Worm (Caenorhabditis elegans) whole organism, L3 larva: ENCODE data around the gene W02B3.3.

Experiments
- R02D3.7 ChIP-seq: fragments of 150-350 bp; optimal IDR thresholded peaks from 2 replicates; lab custom pipeline; 2014; ENCODE audit warnings: missing biosample characterization, missing genetic modification characterization
- aly-2 ChIP-seq: fragments of 150-350 bp; optimal IDR thresholded peaks from 2 replicates; lab custom pipeline; 2014; ENCODE audit warnings: missing biosample characterization, missing genetic modification characterization
- ceh-16 ChIP-seq: sonication (generic microtip); optimal IDR thresholded peaks from 2 replicates; lab custom pipeline; 2017; ENCODE audit warnings: missing biosample characterization, missing genetic modification characterization
- ceh-28 ChIP-seq: fragments of 150-350 bp; optimal IDR thresholded peaks from 2 replicates; lab custom pipeline; 2014; ENCODE audit warnings: missing biosample characterization, missing genetic modification reagents, missing genetic modification characterization
- ceh-82 ChIP-seq: fragments of 150-350 bp; optimal IDR thresholded peaks from 2 replicates; lab custom pipeline; 2014; ENCODE audit warnings: missing biosample characterization, missing genetic modification characterization
- daf-12 ChIP-seq: fragments of 150-350 bp; optimal IDR thresholded peaks from 2 replicates; lab custom pipeline; 2014; ENCODE audit warnings: missing biosample characterization, missing genetic modification reagents, missing genetic modification characterization
- egl-5 ChIP-seq: fragments of 150-350 bp; optimal IDR thresholded peaks from 2 replicates; lab custom pipeline; 2017; ENCODE audit warnings: missing biosample characterization, missing genetic modification reagents, missing genetic modification characterization, inconsistent platforms
- elt-1 ChIP-seq: fragments of 150-350 bp; optimal IDR thresholded peaks from 2 replicates; lab custom pipeline; 2014; ENCODE audit warnings: missing biosample characterization, missing genetic modification characterization
- elt-2 ChIP-seq: sonication (generic microtip); optimal IDR thresholded peaks from 2 replicates; lab custom pipeline; 2016; ENCODE audit warnings: missing genetic modification reagents, mild to moderate bottlenecking, missing genetic modification characterization, missing compliant biosample characterization
- elt-3 ChIP-seq, 3 experiments: fragments of 150-350 bp in 1 of 3; sonication (generic microtip) in 2 of 3; optimal IDR thresholded peaks; 2 replicates in 2 of 3; 4 replicates in 1 of 3; lab custom pipeline; 2014 to 2017; ENCODE audit warnings: missing biosample characterization in 3 of 3, missing genetic modification characterization in 3 of 3
- eor-1 ChIP-seq, 2 experiments: fragments of 150-350 bp; optimal IDR thresholded peaks; 2 replicates each; lab custom pipeline; 2014 to 2018; ENCODE audit warnings: missing biosample characterization in 2 of 2, missing genetic modification characterization in 2 of 2
- fkh-10 ChIP-seq: sonication (generic microtip); optimal IDR thresholded peaks from 2 replicates; lab custom pipeline; 2017; ENCODE audit warnings: missing biosample characterization, missing genetic modification reagents, missing genetic modification characterization
- fkh-2 ChIP-seq: fragments of 150-350 bp; optimal IDR thresholded peaks from 2 replicates; lab custom pipeline; 2014; ENCODE audit warnings: missing biosample characterization, missing genetic modification reagents, missing genetic modification characterization
- fos-1 ChIP-seq: fragments of 150-350 bp; optimal IDR thresholded peaks from 2 replicates; lab custom pipeline; 2014; ENCODE audit warnings: missing biosample characterization, missing genetic modification characterization
- hmg-11 ChIP-seq: sonication (generic microtip); optimal IDR thresholded peaks from 2 replicates; lab custom pipeline; 2016; ENCODE audit warnings: missing genetic modification characterization, missing compliant biosample characterization
- jun-1 ChIP-seq: fragments of 150-350 bp; optimal IDR thresholded peaks from 2 replicates; lab custom pipeline; 2014; ENCODE audit warnings: missing biosample characterization, missing genetic modification reagents, missing genetic modification characterization
- lin-15B ChIP-seq: fragments of 150-350 bp; optimal IDR thresholded peaks from 2 replicates; lab custom pipeline; 2014; ENCODE audit warnings: missing biosample characterization, missing genetic modification characterization
- lin-39 ChIP-seq: fragments of 150-350 bp; optimal IDR thresholded peaks from 2 replicates; lab custom pipeline; 2018; ENCODE audit warnings: missing biosample characterization, missing genetic modification reagents, missing genetic modification characterization
- lsy-12 ChIP-seq: sonication (generic microtip); optimal IDR thresholded peaks from 2 replicates; lab custom pipeline; 2016; ENCODE audit warnings: mild to moderate bottlenecking, missing genetic modification characterization, missing compliant biosample characterization
- mdl-1 ChIP-seq: fragments of 150-350 bp; optimal IDR thresholded peaks from 2 replicates; lab custom pipeline; 2014; ENCODE audit warnings: missing biosample characterization, missing genetic modification characterization
- mml-1 ChIP-seq: fragments of 150-350 bp; sonication (generic microtip); optimal IDR thresholded peaks from 3 replicates; lab custom pipeline; 2014; ENCODE audit warnings: missing biosample characterization, missing genetic modification characterization
- nfya-1 ChIP-seq: sonication (generic microtip); optimal IDR thresholded peaks from 2 replicates; lab custom pipeline; 2017; ENCODE audit warnings: missing genetic modification characterization, mild to moderate bottlenecking, missing compliant biosample characterization, antibody characterized with exemption, moderate library complexity; ENCODE audit not compliant: insufficient read depth
- nhr-11 ChIP-seq: fragments of 150-350 bp; optimal IDR thresholded peaks from 2 replicates; lab custom pipeline; 2014; ENCODE audit warnings: missing biosample characterization, missing genetic modification characterization
- nhr-12 ChIP-seq: fragments of 150-350 bp; optimal IDR thresholded peaks from 2 replicates; lab custom pipeline; 2014; ENCODE audit warnings: missing biosample characterization, missing genetic modification characterization
- nhr-23 ChIP-seq: fragments of 150-350 bp; optimal IDR thresholded peaks from 2 replicates; lab custom pipeline; 2014; ENCODE audit warnings: missing biosample characterization, missing genetic modification reagents, missing genetic modification characterization
- nhr-237 ChIP-seq: fragments of 150-350 bp; optimal IDR thresholded peaks from 2 replicates; lab custom pipeline; 2014; ENCODE audit warnings: missing biosample characterization, missing genetic modification characterization
- nhr-25 ChIP-seq: sonication (generic microtip); optimal IDR thresholded peaks from 2 replicates; lab custom pipeline; 2017; ENCODE audit warnings: missing biosample characterization, missing genetic modification characterization
- nhr-43 ChIP-seq: sonication (generic microtip); optimal IDR thresholded peaks from 2 replicates; lab custom pipeline; 2016; ENCODE audit warnings: mild to moderate bottlenecking, missing genetic modification characterization, missing compliant biosample characterization; ENCODE audit not compliant: poor library complexity, severe bottlenecking
- nhr-77 ChIP-seq: fragments of 150-350 bp; optimal IDR thresholded peaks from 2 replicates; lab custom pipeline; 2014; ENCODE audit warnings: missing biosample characterization, missing genetic modification characterization
- pha-4 ChIP-seq: fragments of 150-350 bp; optimal IDR thresholded peaks from 2 replicates; lab custom pipeline; 2014; ENCODE audit warnings: missing biosample characterization, missing genetic modification reagents, missing genetic modification characterization
- pqm-1 ChIP-seq: fragments of 150-350 bp; optimal IDR thresholded peaks from 2 replicates; lab custom pipeline; 2017; ENCODE audit warnings: missing biosample characterization, missing genetic modification characterization, inconsistent platforms
- sea-2 ChIP-seq: fragments of 150-350 bp; sonication (generic microtip); optimal IDR thresholded peaks from 4 replicates; lab custom pipeline; 2014; ENCODE audit warnings: missing biosample characterization, missing genetic modification reagents, missing genetic modification characterization
- skn-1 ChIP-seq: fragments of 150-350 bp; optimal IDR thresholded peaks from 2 replicates; lab custom pipeline; 2014; ENCODE audit warnings: missing biosample characterization, missing genetic modification characterization
- snpc-4 ChIP-seq: fragments of 150-350 bp; optimal IDR thresholded peaks from 2 replicates; lab custom pipeline; 2014; ENCODE audit warnings: missing biosample characterization, missing genetic modification characterization
- unc-39 ChIP-seq: sonication (generic microtip); optimal IDR thresholded peaks from 4 replicates; lab custom pipeline; 2017; ENCODE audit warnings: missing biosample characterization, missing genetic modification characterization
- zag-1 ChIP-seq: fragments of 150-350 bp; optimal IDR thresholded peaks from 2 replicates; lab custom pipeline; 2014; ENCODE audit warnings: missing biosample characterization, missing genetic modification characterization
- ztf-4 ChIP-seq: fragments of 150-350 bp; optimal IDR thresholded peaks from 2 replicates; lab custom pipeline; 2014; ENCODE audit warnings: missing biosample characterization, missing genetic modification characterization

The W02B3.3 gene

ce11 chrIII:640198-640803 lies 27.9 kb downstream of the W02B3.3 start, which contains the start of the genes tag-266 and tag-267:
Gene tag-266 (minus strand): TSS chrIII:640226.
Gene tag-267 (plus strand): TSS chrIII:640790.
- TF ChIP-seq lin-15B (tag; lab: Kevin White, UChicago) = peak; percentile 83
- TF ChIP-seq ceh-16 = no peak
- TF ChIP-seq nhr-11 (tag; lab: Kevin White, UChicago) = no peak
- TF ChIP-seq ceh-28 (tag; lab: Kevin White, UChicago) = peak; percentile 69
- no peak for TF ChIP-seq ceh-82 (tag; lab: Kevin White, UChicago)
- peak; percentile 59 for TF ChIP-seq nfya-1 (tag; lab: Kevin White, UChicago)
- TF ChIP-seq pha-4 (tag; lab: Kevin White, UChicago) = peak; percentile 89
- no peak for TF ChIP-seq daf-12 (tag; lab: Kevin White, UChicago)
- TF ChIP-seq ztf-4 = no peak
- no peak for TF ChIP-seq elt-1 (tag; lab: Kevin White, UChicago)
- peak; percentile 34 for TF ChIP-seq jun-1 (tag; lab: Kevin White, UChicago)
- TF ChIP-seq pqm-1 (tag; lab: Kevin White, UChicago) = peak; percentile 18
- peak; percentile 21 for TF ChIP-seq lsy-12 (tag; lab: Kevin White, UChicago)
- TF ChIP-seq fkh-2 (tag; lab: Kevin White, UChicago) = no peak
- peak; percentile 77 for TF ChIP-seq fkh-10 (GFP tag; lab: Kevin White, UChicago)
- no peak for TF ChIP-seq mml-1 (tag; lab: Kevin White, UChicago)
- TF ChIP-seq eor-1 (tag; optimal IDR thresholded peaks at IDR 0.05; lab: Kevin White, UChicago) = peak in 1 of 2 experiments; percentile 20
- no peak for TF ChIP-seq snpc-4 (tag; lab: Kevin White, UChicago)
- peak; percentile 42 for TF ChIP-seq elt-2 (tag; lab: Kevin White, UChicago)
- no peak for TF ChIP-seq nhr-77
- TF ChIP-seq zag-1 (tag; lab: Kevin White, UChicago) = no peak
- no peak for TF ChIP-seq aly-2
- no peak for TF ChIP-seq unc-39 (tag; lab: Kevin White, UChicago)
- peak; percentile 18 for TF ChIP-seq R02D3.7
- TF ChIP-seq nhr-23 (tag; lab: Kevin White, UChicago) = peak; percentile 38

DNA sequence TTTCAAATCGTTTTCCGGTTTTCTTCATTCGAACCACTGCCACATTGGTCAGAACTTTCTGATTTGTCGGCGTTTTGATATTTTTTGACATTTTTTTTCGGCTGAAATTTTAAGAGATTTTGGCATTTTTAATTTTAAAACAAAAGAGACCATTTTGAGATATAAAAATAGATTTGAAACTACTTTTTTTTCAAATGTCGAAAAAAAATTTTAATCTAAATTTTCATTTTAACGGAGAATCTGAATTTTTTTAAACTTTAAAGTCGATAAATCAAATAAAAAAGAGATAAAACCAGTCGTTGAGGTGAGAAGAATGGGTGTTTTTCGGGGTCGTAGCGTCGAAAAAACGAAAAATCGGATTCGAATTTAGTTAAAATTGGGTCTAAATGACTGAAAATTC lies 29.9 kb downstream of the W02B3.3 start, which contains the start of gene sbds-1:
sbds-1 (minus strand) TSS at position 101 of the 400 bp plus-strand sequence.
- TF ChIP-seq nhr-25 (tag; lab: Kevin White, UChicago) = no peak
- no peak for TF ChIP-seq fos-1 (tag; lab: Kevin White, UChicago)
- no peak for TF ChIP-seq mdl-1 (tag; lab: Kevin White, UChicago)

DNA sequence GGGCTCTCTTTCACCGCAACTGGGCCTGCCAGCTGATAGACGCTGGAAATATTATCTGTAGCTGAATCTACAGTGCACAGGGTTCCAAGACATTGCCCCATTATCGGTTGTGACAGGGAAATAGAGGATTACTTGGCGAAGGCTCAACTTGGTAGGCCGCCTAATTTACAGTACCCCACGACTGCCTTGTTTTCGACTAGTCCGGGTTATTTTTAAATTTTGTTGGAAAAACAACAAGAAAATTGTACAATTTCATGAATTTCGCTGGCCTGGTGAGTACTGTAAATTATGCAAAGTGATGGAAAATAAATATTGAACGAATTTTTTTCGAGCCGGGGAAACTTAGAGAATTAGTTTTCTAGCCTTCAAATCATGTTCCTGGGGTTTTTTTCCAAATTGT lies 32.2 kb downstream of the W02B3.3 start, which contains the start of gene T19C3.7:
T19C3.7 (minus strand) TSS at position 101 of the 400 bp plus-strand sequence.
- TF ChIP-seq aly-2 = no peak
- TF ChIP-seq nhr-237 (tag; lab: Kevin White, UChicago) = no peak
- no peak for TF ChIP-seq unc-39 (tag; lab: Kevin White, UChicago)
- no peak for TF ChIP-seq fkh-10 (GFP tag; lab: Kevin White, UChicago)
- TF ChIP-seq elt-3 (tag; optimal IDR thresholded peaks at IDR 0.05; lab: Kevin White, UChicago) = no peak
- TF ChIP-seq mdl-1 (tag; lab: Kevin White, UChicago) = no peak
- no peak for TF ChIP-seq sea-2 (GFP tag; lab: Kevin White, UChicago)
- no peak for TF ChIP-seq nhr-25 (tag; lab: Kevin White, UChicago)
- no peak for TF ChIP-seq elt-2 (tag; lab: Kevin White, UChicago)
- no peak for TF ChIP-seq skn-1 (tag; lab: Kevin White, UChicago)
- no peak for TF ChIP-seq ceh-16
- no peak for TF ChIP-seq egl-5 (tag; lab: Kevin White, UChicago)
- no peak for TF ChIP-seq hmg-11 (tag; lab: Kevin White, UChicago)
- TF ChIP-seq nhr-77 = no peak
- TF ChIP-seq nhr-23 (tag; lab: Kevin White, UChicago) = no peak
- no peak for TF ChIP-seq ceh-28 (tag; lab: Kevin White, UChicago)

- peak; percentile 23 for TF ChIP-seq nhr-23 (tag; lab: Kevin White, UChicago)
- peak; percentile 41 for TF ChIP-seq nfya-1 (tag; lab: Kevin White, UChicago)
- no peak for TF ChIP-seq egl-5 (tag; lab: Kevin White, UChicago)
- TF ChIP-seq pqm-1 (tag; lab: Kevin White, UChicago) = no peak
- peak; percentile 8 for TF ChIP-seq lin-39 (tag; lab: Kevin White, UChicago)
- no peak for TF ChIP-seq nhr-12 (tag; lab: Kevin White, UChicago)
- peak; percentile 46 for TF ChIP-seq pha-4 (tag; lab: Kevin White, UChicago)
- peak; percentile 11 for TF ChIP-seq snpc-4 (tag; lab: Kevin White, UChicago)
- TF ChIP-seq nhr-43 (tag; lab: Kevin White, UChicago) = no peak
- TF ChIP-seq lin-15B (tag; lab: Kevin White, UChicago) = peak; percentile 22
- no peak for TF ChIP-seq nhr-11 (tag; lab: Kevin White, UChicago)
- peak; percentile 56 for TF ChIP-seq hmg-11 (tag; lab: Kevin White, UChicago)
- TF ChIP-seq unc-39 (tag; lab: Kevin White, UChicago) = no peak
- no peak for TF ChIP-seq elt-1 (tag; lab: Kevin White, UChicago)
Measured at ce11 chrIII:634618-635017, 33.6 kb downstream of the W02B3.3 start, which contains the start of gene fem-2. Gene fem-2 (minus strand): TSS chrIII:634626.
